Fruit fly (Drosophila melanogaster) whole organism, wandering third instar larva: Measurements from ENCODE around the gene CG4660.

Source experiments
- Abd-B ChIP-seq: fragments of >200 bp; optimal IDR thresholded peaks from 2 replicates; lab custom pipeline; 2017; ENCODE audit warnings: missing biosample characterization, missing genetic modification characterization
- Dfd ChIP-seq: fragments of >200 bp; optimal IDR thresholded peaks from 2 replicates; lab custom pipeline; 2017; ENCODE audit warnings: missing biosample characterization, missing genetic modification characterization
- Dif ChIP-seq: fragments of 200-275, 200-300 bp; sonication (Bioruptor generic); optimal IDR thresholded peaks from 2 replicates; lab custom pipeline; 2018; ENCODE audit warnings: missing biosample characterization, missing genetic modification characterization; ENCODE audit not compliant: partially characterized antibody
- GATAd ChIP-seq: sonication (Bioruptor generic); optimal IDR thresholded peaks from 2 replicates; lab custom pipeline; 2016; ENCODE audit warnings: missing biosample characterization, missing genetic modification characterization
- Myc ChIP-seq: fragments of >200 bp; optimal IDR thresholded peaks from 2 replicates; lab custom pipeline; 2017
- Sp1 ChIP-seq: fragments of 200-800 bp; sonication (Bioruptor generic); optimal IDR thresholded peaks from 3 replicates; lab custom pipeline; 2019; ENCODE audit warnings: missing biosample characterization, mild to moderate bottlenecking, missing genetic modification characterization, moderate library complexity
- dsf ChIP-seq: sonication (Bioruptor generic); optimal IDR thresholded peaks from 2 replicates; lab custom pipeline; 2016; ENCODE audit warnings: missing biosample characterization, missing genetic modification characterization, borderline replicate concordance
- h ChIP-seq: fragments of 200-800 bp; sonication (Bioruptor generic); optimal IDR thresholded peaks from 3 replicates; lab custom pipeline; 2016; ENCODE audit warnings: missing biosample characterization, mild to moderate bottlenecking, missing genetic modification characterization
- lola ChIP-seq: fragments of >200 bp; optimal IDR thresholded peaks from 2 replicates; lab custom pipeline; 2017; ENCODE audit warnings: missing biosample characterization, missing genetic modification characterization
- pan ChIP-seq: fragments of >200 bp; optimal IDR thresholded peaks from 2 replicates; lab custom pipeline; 2017
- psq ChIP-seq: fragments of 200-800 bp; sonication (Bioruptor generic); optimal IDR thresholded peaks from 3 replicates; lab custom pipeline; 2017; ENCODE audit warnings: missing biosample characterization, mild to moderate bottlenecking, missing genetic modification characterization, moderate library complexity
- tai ChIP-seq: sonication (Bioruptor generic); optimal IDR thresholded peaks from 2 replicates; lab custom pipeline; 2016; ENCODE audit warnings: missing biosample characterization, missing genetic modification characterization
- usp ChIP-seq: fragments of >200 bp; optimal IDR thresholded peaks from 2 replicates; lab custom pipeline; 2017; ENCODE audit warnings: missing biosample characterization, missing genetic modification characterization
- woc ChIP-seq: sonication (Bioruptor generic); optimal IDR thresholded peaks from 2 replicates; lab custom pipeline; 2016; ENCODE audit warnings: missing biosample characterization, mild to moderate bottlenecking, missing genetic modification characterization

DNA sequence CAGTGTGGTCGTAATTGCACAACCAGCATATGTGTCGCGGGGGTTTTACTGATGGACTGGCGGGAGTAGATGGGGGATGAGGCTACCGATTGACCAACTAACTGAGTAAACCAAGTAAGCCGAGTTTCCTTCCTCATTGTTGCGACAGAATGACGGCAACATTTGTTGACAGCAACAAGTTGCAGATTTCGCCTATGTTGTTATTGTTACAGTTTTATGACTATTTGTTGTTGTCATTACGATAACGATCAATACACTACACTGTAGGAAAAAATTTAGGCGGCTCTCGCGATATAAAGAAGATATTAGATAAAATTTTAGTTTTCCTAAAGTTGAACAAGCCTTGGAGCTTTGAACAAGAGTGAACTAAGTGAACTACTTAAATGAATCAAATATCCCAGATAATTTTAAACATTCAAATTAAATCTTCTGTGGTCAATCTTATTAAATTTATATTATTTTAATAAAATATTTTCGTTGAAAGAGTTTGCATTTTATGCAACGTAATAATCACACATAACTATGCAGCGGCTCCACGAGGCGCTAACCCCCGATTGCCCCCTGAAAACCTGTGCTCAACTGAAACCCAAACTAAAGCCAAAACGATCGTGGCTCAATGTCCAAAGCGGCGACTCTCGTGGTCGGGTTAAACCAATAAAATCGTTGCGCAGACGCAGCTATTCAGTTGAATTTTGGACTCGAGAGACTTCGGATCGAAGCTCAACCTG, 13.7 kb downstream of the CG4660 start, which contains the start of gene CG5928:
- no peak for TF ChIP-seq pan
- TF ChIP-seq Myc = no peak
- no peak for TF ChIP-seq Dif (GFP tag; lab: Kevin White, UChicago)
- no peak for TF ChIP-seq lola (GFP tag; lab: Kevin White, UChicago)
- TF ChIP-seq psq (GFP tag; lab: Kevin White, UChicago) = no peak
- TF ChIP-seq dsf (GFP tag; lab: Kevin White, UChicago) = no peak
- TF ChIP-seq tai (GFP tag; lab: Kevin White, UChicago) = no peak
- no peak for TF ChIP-seq GATAd (GFP tag; lab: Kevin White, UChicago)
- no peak for TF ChIP-seq Abd-B (GFP tag; lab: Kevin White, UChicago)
- TF ChIP-seq woc (GFP tag; lab: Kevin White, UChicago) = no peak
- no peak for TF ChIP-seq Dfd
- no peak for TF ChIP-seq usp (GFP tag; lab: Kevin White, UChicago)
- TF ChIP-seq Sp1 (GFP tag; lab: Kevin White, UChicago) = no peak
- TF ChIP-seq h (GFP tag; lab: Kevin White, UChicago) = no peak
